Fruit fly (Drosophila melanogaster) whole organism, embryonic: ENCODE measurements around the gene CG32379.
A peak's percentile ranks its signal among the peaks of the same experiment; 100 is the strongest.

Source experiments
- Antp ChIP-seq: fragments of 200-800 bp; sonication (Bioruptor generic); optimal IDR thresholded peaks from 3 replicates; lab custom pipeline; 2016; ENCODE audit warnings: missing biosample characterization, missing genetic modification characterization
- Atf-2 ChIP-seq: fragments of 200-800 bp; sonication (Bioruptor generic); optimal IDR thresholded peaks from 2 replicates; lab custom pipeline; 2016; ENCODE audit warnings: missing biosample characterization, missing genetic modification characterization
- B-H1 ChIP-seq: fragments of 200-800 bp; sonication (Bioruptor generic); IDR thresholded peaks from 3 replicates; pipeline ENCODE4 v1.3.6; 2022; ENCODE audit warnings: missing biosample characterization, missing genetic modification characterization
- BEAF-32 ChIP-seq: fragments of 200-800 bp; sonication (Bioruptor generic); optimal IDR thresholded peaks from 3 replicates; lab custom pipeline; 2017; ENCODE audit warnings: missing biosample characterization, missing genetic modification characterization, mild to moderate bottlenecking, moderate library complexity, missing genetic modification reagents
- Blimp-1 ChIP-seq: fragments of 200-800 bp; sonication (Bioruptor generic); optimal IDR thresholded peaks from 3 replicates; lab custom pipeline; 2018; ENCODE audit warnings: missing biosample characterization, missing genetic modification characterization, mild to moderate bottlenecking, moderate library complexity, missing genetic modification reagents
- CG1024 ChIP-seq: fragments of 200-800 bp; sonication (Bioruptor generic); IDR thresholded peaks from 2 replicates; pipeline ENCODE4 v1.3.6; 2022; ENCODE audit warnings: missing biosample characterization, missing genetic modification characterization
- CG10366 ChIP-seq: fragments of 200-800 bp; sonication (Bioruptor generic); IDR thresholded peaks from 2 replicates; pipeline ENCODE4 v1.3.6; 2022; ENCODE audit warnings: missing biosample characterization, missing genetic modification characterization
- CG11085 ChIP-seq: fragments of 200-800 bp; sonication (Bioruptor generic); IDR thresholded peaks from 2 replicates; pipeline ENCODE4 v1.3.6; 2022; ENCODE audit warnings: missing biosample characterization, missing genetic modification characterization
- CG11456 ChIP-seq: fragments of 200-800 bp; sonication (Bioruptor generic); IDR thresholded peaks from 3 replicates; pipeline ENCODE4 v1.3.6; 2022; ENCODE audit warnings: missing biosample characterization, missing genetic modification characterization
- CG12769 ChIP-seq: fragments of 200-800 bp; sonication (Bioruptor generic); optimal IDR thresholded peaks from 2 replicates; lab custom pipeline; 2019; ENCODE audit warnings: missing biosample characterization, mild to moderate bottlenecking, missing genetic modification characterization, moderate library complexity
- CG13894 ChIP-seq: fragments of 200-800 bp; sonication (Bioruptor generic); optimal IDR thresholded peaks from 3 replicates; lab custom pipeline; 2018; ENCODE audit warnings: missing biosample characterization, mild to moderate bottlenecking, missing genetic modification characterization, moderate library complexity
- CG14667 ChIP-seq: fragments of 200-800 bp; sonication (Bioruptor generic); IDR thresholded peaks from 2 replicates; pipeline ENCODE4 v1.3.6; 2022; ENCODE audit warnings: missing biosample characterization, missing genetic modification characterization
- CG14965 ChIP-seq: fragments of 200-800 bp; sonication (Bioruptor generic); optimal IDR thresholded peaks from 2 replicates; lab custom pipeline; 2016; ENCODE audit warnings: missing biosample characterization, missing genetic modification characterization, borderline replicate concordance
- CG2199 ChIP-seq: fragments of 200-800 bp; sonication (Bioruptor generic); IDR thresholded peaks from 3 replicates; pipeline ENCODE4 v1.3.6; 2022; ENCODE audit warnings: missing biosample characterization, missing genetic modification characterization
- CG30020 ChIP-seq: fragments of 200-800 bp; optimal IDR thresholded peaks from 2 replicates; lab custom pipeline; 2019; ENCODE audit warnings: missing biosample characterization, mild to moderate bottlenecking, missing genetic modification characterization, moderate library complexity
- CG31441 ChIP-seq: fragments of 200-800 bp; sonication (Bioruptor generic); IDR thresholded peaks from 2 replicates; pipeline ENCODE4 v1.3.6; 2022; ENCODE audit warnings: missing biosample characterization, missing genetic modification characterization
- CG32772 ChIP-seq: fragments of 200-800 bp; sonication (Bioruptor generic); IDR thresholded peaks from 2 replicates; pipeline ENCODE4 v1.3.6; 2022; ENCODE audit warnings: missing biosample characterization, missing genetic modification characterization
- CG6254 ChIP-seq: fragments of 200-800 bp; sonication (Bioruptor generic); optimal IDR thresholded peaks from 3 replicates; lab custom pipeline; 2017; ENCODE audit warnings: mild to moderate bottlenecking, missing biosample characterization, missing genetic modification reagents, missing genetic modification characterization
- CG6272 ChIP-seq: fragments of 200-800 bp; sonication (Bioruptor generic); IDR thresholded peaks from 2 replicates; pipeline ENCODE4 v1.3.6; 2022; ENCODE audit warnings: missing biosample characterization, missing genetic modification characterization
- CG6683 ChIP-seq: fragments of 200-800 bp; sonication (Bioruptor generic); optimal IDR thresholded peaks from 2 replicates; lab custom pipeline; 2017; ENCODE audit warnings: missing biosample characterization, mild to moderate bottlenecking, missing genetic modification characterization, missing genetic modification reagents
- CG6854 ChIP-seq: fragments of 200-800 bp; sonication (Bioruptor generic); optimal IDR thresholded peaks from 3 replicates; lab custom pipeline; 2017; ENCODE audit warnings: missing biosample characterization, mild to moderate bottlenecking, missing genetic modification characterization
- CG8924 ChIP-seq: fragments of 200-800 bp; optimal IDR thresholded peaks from 3 replicates; lab custom pipeline; 2019; ENCODE audit warnings: missing biosample characterization, mild to moderate bottlenecking, missing genetic modification characterization, moderate library complexity
- CG9437 ChIP-seq: fragments of 200-800 bp; sonication (Bioruptor generic); optimal IDR thresholded peaks from 2 replicates; lab custom pipeline; 2018; ENCODE audit warnings: missing biosample characterization, mild to moderate bottlenecking, missing genetic modification characterization
- CTCF ChIP-seq: fragments of 200-800 bp; sonication (Bioruptor generic); optimal IDR thresholded peaks from 2 replicates; lab custom pipeline; 2017; ENCODE audit warnings: missing biosample characterization, mild to moderate bottlenecking, missing genetic modification characterization, moderate library complexity
- CkIIα-i1 ChIP-seq: fragments of 200-800 bp; sonication (Bioruptor generic); IDR thresholded peaks from 2 replicates; pipeline ENCODE4 v1.3.6; 2022; ENCODE audit warnings: missing biosample characterization, missing genetic modification characterization
- Doc3 ChIP-seq: fragments of 200-800 bp; sonication (Bioruptor generic); IDR thresholded peaks from 3 replicates; pipeline ENCODE4 v1.3.6; 2022; ENCODE audit warnings: missing biosample characterization, missing genetic modification characterization; ENCODE audit not compliant: partially characterized antibody
- HHEX ChIP-seq: fragments of 200-800 bp; sonication (Bioruptor generic); optimal IDR thresholded peaks from 3 replicates; lab custom pipeline; 2017; ENCODE audit warnings: missing biosample characterization, mild to moderate bottlenecking, missing genetic modification characterization, missing genetic modification reagents
- Hand ChIP-seq: fragments of 200-800 bp; sonication (Bioruptor generic); optimal IDR thresholded peaks from 2 replicates; lab custom pipeline; 2017; ENCODE audit warnings: mild to moderate bottlenecking, missing biosample characterization, missing genetic modification reagents, missing genetic modification characterization
- MESR4 ChIP-seq: fragments of 200-800 bp; sonication (Bioruptor generic); optimal IDR thresholded peaks from 2 replicates; lab custom pipeline; 2018; ENCODE audit warnings: missing biosample characterization, mild to moderate bottlenecking, missing genetic modification characterization, moderate library complexity
- Sry-β ChIP-seq: fragments of 200-800 bp; sonication (Bioruptor generic); optimal IDR thresholded peaks from 2 replicates; lab custom pipeline; 2018; ENCODE audit warnings: missing biosample characterization, mild to moderate bottlenecking, missing genetic modification characterization, moderate library complexity
- Sry-δ ChIP-seq: fragments of 200-800 bp; sonication (Bioruptor generic); optimal IDR thresholded peaks from 2 replicates; lab custom pipeline; 2016; ENCODE audit warnings: missing biosample characterization, missing genetic modification characterization
- Usf ChIP-seq: fragments of 200-800 bp; sonication (Bioruptor generic); optimal IDR thresholded peaks from 2 replicates; lab custom pipeline; 2017; ENCODE audit warnings: missing genotype, missing biosample characterization, missing genetic modification characterization
- ab ChIP-seq: fragments of 200-800 bp; sonication (Bioruptor generic); optimal IDR thresholded peaks from 2 replicates; lab custom pipeline; 2016; ENCODE audit warnings: missing biosample characterization, missing genetic modification characterization
- caup ChIP-seq: fragments of 200-800 bp; sonication (Bioruptor generic); optimal IDR thresholded peaks from 3 replicates; lab custom pipeline; 2017; ENCODE audit warnings: missing biosample characterization, mild to moderate bottlenecking, missing genetic modification characterization, moderate library complexity; ENCODE audit not compliant: severe bottlenecking
- chif ChIP-seq, 2 experiments: fragments of 200-800 bp; sonication (Bioruptor generic); optimal IDR thresholded peaks; 3 replicates each; lab custom pipeline; 2016; ENCODE audit warnings: missing biosample characterization in 2 of 2, missing genetic modification characterization in 2 of 2
- da ChIP-seq: fragments of 200-800 bp; sonication (Bioruptor generic); optimal IDR thresholded peaks from 2 replicates; lab custom pipeline; 2016; ENCODE audit warnings: missing biosample characterization, missing genetic modification characterization
- en ChIP-seq: fragments of 200-800 bp; sonication (Bioruptor generic); optimal IDR thresholded peaks from 2 replicates; lab custom pipeline; 2016; ENCODE audit warnings: missing biosample characterization, missing genetic modification characterization
- exex ChIP-seq: fragments of 200-800 bp; sonication (Bioruptor generic); optimal IDR thresholded peaks from 4 replicates; lab custom pipeline; 2018; ENCODE audit warnings: missing biosample characterization, mild to moderate bottlenecking, missing genetic modification characterization, moderate library complexity
- ham ChIP-seq: fragments of 200-800 bp; sonication (Bioruptor generic); IDR thresholded peaks from 2 replicates; pipeline ENCODE4 v1.3.6; 2022; ENCODE audit warnings: missing biosample characterization, missing genetic modification characterization
- insv ChIP-seq, 2 experiments: fragments of 200-800 bp; sonication (Bioruptor generic); optimal IDR thresholded peaks; 3 replicates each; lab custom pipeline; 2016 to 2018; ENCODE audit warnings: missing biosample characterization in 2 of 2, missing genetic modification characterization in 2 of 2
- inv ChIP-seq: fragments of 200-800 bp; sonication (Bioruptor generic); IDR thresholded peaks from 2 replicates; pipeline ENCODE4 v1.3.6; 2022; ENCODE audit warnings: missing biosample characterization, missing genetic modification characterization; ENCODE audit not compliant: partially characterized antibody
- jumu ChIP-seq: fragments of 200-800 bp; sonication (Bioruptor generic); optimal IDR thresholded peaks from 3 replicates; lab custom pipeline; 2016; ENCODE audit warnings: missing biosample characterization, missing genetic modification characterization
- kay ChIP-seq: fragments of 200-800 bp; sonication (Bioruptor generic); optimal IDR thresholded peaks from 2 replicates; lab custom pipeline; 2016; ENCODE audit warnings: missing biosample characterization, missing genetic modification characterization
- kni ChIP-seq: fragments of 200-800 bp; sonication (Bioruptor generic); optimal IDR thresholded peaks from 3 replicates; lab custom pipeline; 2017; ENCODE audit warnings: mild to moderate bottlenecking, missing biosample characterization, missing genetic modification reagents, missing genetic modification characterization
- knrl ChIP-seq: fragments of 200-800 bp; sonication (Bioruptor generic); IDR thresholded peaks from 3 replicates; pipeline ENCODE4 v1.3.6; 2022; ENCODE audit warnings: missing biosample characterization, missing genetic modification characterization; ENCODE audit not compliant: partially characterized antibody
- sisA ChIP-seq: fragments of 200-800 bp; sonication (Bioruptor generic); IDR thresholded peaks from 2 replicates; pipeline ENCODE4 v1.3.6; 2022; ENCODE audit warnings: missing biosample characterization, missing genetic modification characterization
- sob ChIP-seq: fragments of 200-800 bp; sonication (Bioruptor generic); IDR thresholded peaks from 2 replicates; pipeline ENCODE4 v1.3.6; 2022; ENCODE audit warnings: missing biosample characterization, missing genetic modification characterization
- sug ChIP-seq: fragments of 200-800 bp; optimal IDR thresholded peaks from 2 replicates; lab custom pipeline; 2019; ENCODE audit warnings: missing biosample characterization, mild to moderate bottlenecking, missing genetic modification characterization, moderate library complexity
- ttk ChIP-seq: fragments of 200-800 bp; sonication (Bioruptor generic); IDR thresholded peaks from 2 replicates; pipeline ENCODE4 v2.1.2; 2022; ENCODE audit warnings: missing biosample characterization, missing genetic modification characterization
- vfl ChIP-seq: fragments of 200-800 bp; sonication (Bioruptor generic); optimal IDR thresholded peaks from 2 replicates; lab custom pipeline; 2016; ENCODE audit warnings: missing biosample characterization, missing genetic modification characterization
- wdn ChIP-seq: fragments of 200-800 bp; sonication (Bioruptor generic); IDR thresholded peaks from 2 replicates; pipeline ENCODE4 v1.3.6; 2022; ENCODE audit warnings: missing biosample characterization, missing genetic modification characterization
- wor ChIP-seq: fragments of 200-800 bp; sonication (Bioruptor generic); IDR thresholded peaks from 2 replicates; pipeline ENCODE4 v1.3.6; 2022; ENCODE audit warnings: missing biosample characterization, missing genetic modification characterization

The CG32379 gene

dm6 chr3L:7359827-7360323 is 36.3 kb upstream of the CG32379 start, which contains the start of gene pst (continued):
- TF ChIP-seq kni (GFP tag; lab: Kevin White, UChicago) = peak; percentile 23
- TF ChIP-seq chif (GFP tag; optimal IDR thresholded peaks at IDR 0.05; lab: Kevin White, UChicago) = no peak
- TF ChIP-seq sob = peak; percentile 40; the same call in 1 of the 2 replicates
- TF ChIP-seq CTCF (GFP tag; lab: Kevin White, UChicago) = no peak
- no peak for TF ChIP-seq jumu (GFP tag; lab: Kevin White, UChicago)
- no peak for TF ChIP-seq CG6683 (GFP tag; lab: Kevin White, UChicago)
- TF ChIP-seq caup = no peak
- TF ChIP-seq wdn (GFP tag; lab: Robert Waterston, UW) = no peak
- TF ChIP-seq CG8924 (tag; lab: Kevin White, UChicago) = no peak
- no peak for TF ChIP-seq CG9437
- TF ChIP-seq B-H1 = no peak
- TF ChIP-seq CG30020 (tag; lab: Kevin White, UChicago) = no peak
- peak; percentile 64 for TF ChIP-seq exex (tag; lab: Kevin White, UChicago)
- no peak for TF ChIP-seq Usf (GFP tag; lab: Kevin White, UChicago)
- TF ChIP-seq CkIIα-i1 = no peak
- no peak for TF ChIP-seq Antp (GFP tag; lab: Kevin White, UChicago)
- TF ChIP-seq BEAF-32 (GFP tag; lab: Kevin White, UChicago) = no peak
- peak; percentile 33 for TF ChIP-seq MESR4
- no peak for TF ChIP-seq ttk (GFP tag; lab: Robert Waterston, UW)
- TF ChIP-seq Doc3 (GFP tag; lab: Robert Waterston, UW) = no peak
- no peak for TF ChIP-seq Blimp-1 (GFP tag; lab: Kevin White, UChicago)
- TF ChIP-seq insv (GFP tag; optimal IDR thresholded peaks at IDR 0.05; lab: Kevin White, UChicago) = no peak
- TF ChIP-seq CG14965 (GFP tag; lab: Kevin White, UChicago) = no peak
- peak; percentile 60; the same call in 1 of the 3 replicates for TF ChIP-seq CG11456 (GFP tag; lab: Robert Waterston, UW)
- TF ChIP-seq sisA = no peak
- no peak for TF ChIP-seq Sry-δ (GFP tag; lab: Kevin White, UChicago)
- TF ChIP-seq CG13894 = peak; percentile 45
- no peak for TF ChIP-seq CG6254
- TF ChIP-seq CG1024 (GFP tag; lab: Robert Waterston, UW) = no peak
- no peak for TF ChIP-seq en
- no peak for TF ChIP-seq CG31441 (GFP tag; lab: Robert Waterston, UW)
- TF ChIP-seq vfl (GFP tag; lab: Kevin White, UChicago) = no peak
- TF ChIP-seq CG32772 = no peak
- no peak for TF ChIP-seq da (GFP tag; lab: Kevin White, UChicago)
- no peak for TF ChIP-seq CG10366 (GFP tag; lab: Robert Waterston, UW)
- no peak for TF ChIP-seq CG11085 (GFP tag; lab: Robert Waterston, UW)
- peak; percentile 74 for TF ChIP-seq CG12769
- TF ChIP-seq ham (GFP tag; lab: Robert Waterston, UW) = no peak
- TF ChIP-seq CG6854 = no peak
- TF ChIP-seq kay (GFP tag; lab: Kevin White, UChicago) = no peak
- TF ChIP-seq HHEX = no peak
- no peak for TF ChIP-seq wor (GFP tag; lab: Robert Waterston, UW)
- no peak for TF ChIP-seq ab (GFP tag; lab: Kevin White, UChicago)
- TF ChIP-seq CG6272 (GFP tag; lab: Robert Waterston, UW) = no peak
- TF ChIP-seq Atf-2 (GFP tag; lab: Kevin White, UChicago) = peak; percentile 14
- TF ChIP-seq Sry-β (GFP tag; lab: Kevin White, UChicago) = no peak
- peak; percentile 34 for TF ChIP-seq sug (tag; lab: Kevin White, UChicago)
- no peak for TF ChIP-seq inv (GFP tag; lab: Robert Waterston, UW)
- peak; percentile 46 for TF ChIP-seq Hand
- no peak for TF ChIP-seq CG2199 (GFP tag; lab: Robert Waterston, UW)
- no peak for TF ChIP-seq CG14667 (GFP tag; lab: Robert Waterston, UW)
- TF ChIP-seq knrl (GFP tag; lab: Robert Waterston, UW) = no peak
